Fruit fly (Drosophila melanogaster) whole organism, embryonic: ENCODE measurements around the gene bero.

Source experiments
- Abd-B ChIP-seq: fragments of 200-800 bp; sonication (Bioruptor generic); optimal IDR thresholded peaks from 2 replicates; lab custom pipeline; 2018; ENCODE audit warnings: missing biosample characterization, mild to moderate bottlenecking, missing genetic modification characterization, moderate library complexity
- Asciz ChIP-seq: fragments of 200-800 bp; sonication (Bioruptor generic); optimal IDR thresholded peaks from 2 replicates; lab custom pipeline; 2017; ENCODE audit warnings: missing biosample characterization, mild to moderate bottlenecking, missing genetic modification characterization, missing genetic modification reagents
- Atf6 ChIP-seq: fragments of 200-800 bp; sonication (Bioruptor generic); IDR thresholded peaks from 2 replicates; pipeline ENCODE4 v1.3.6; 2022; ENCODE audit warnings: missing biosample characterization, missing genetic modification characterization
- Awh ChIP-seq: fragments of 200-800 bp; sonication (Bioruptor generic); IDR thresholded peaks from 2 replicates; pipeline ENCODE4, ENCODE4 v1.3.6; 2022; ENCODE audit warnings: missing biosample characterization, missing genetic modification characterization
- Bteb2 ChIP-seq: fragments of 200-800 bp; sonication (Bioruptor generic); optimal IDR thresholded peaks from 2 replicates; lab custom pipeline; 2016; ENCODE audit warnings: missing biosample characterization, missing genetic modification characterization
- CG10366 ChIP-seq: fragments of 200-800 bp; sonication (Bioruptor generic); IDR thresholded peaks from 2 replicates; pipeline ENCODE4 v1.3.6; 2022; ENCODE audit warnings: missing biosample characterization, missing genetic modification characterization
- CG12299 ChIP-seq: fragments of 200-800 bp; sonication (Bioruptor generic); optimal IDR thresholded peaks from 2 replicates; lab custom pipeline; 2018; ENCODE audit warnings: missing biosample characterization, mild to moderate bottlenecking, missing genetic modification characterization
- CG12391 ChIP-seq: fragments of 200-800 bp; sonication (Bioruptor generic); optimal IDR thresholded peaks from 3 replicates; lab custom pipeline; 2018; ENCODE audit warnings: missing biosample characterization, mild to moderate bottlenecking, missing genetic modification characterization, moderate library complexity
- CG12744 ChIP-seq: fragments of 200-800 bp; sonication (Bioruptor generic); optimal IDR thresholded peaks from 2 replicates; lab custom pipeline; 2016; ENCODE audit warnings: missing biosample characterization, missing genetic modification characterization
- CG13123 ChIP-seq: fragments of 200-800 bp; sonication (Bioruptor generic); optimal IDR thresholded peaks from 2 replicates; lab custom pipeline; 2016; ENCODE audit warnings: missing biosample characterization, missing genetic modification characterization
- CG13894 ChIP-seq: fragments of 200-800 bp; sonication (Bioruptor generic); optimal IDR thresholded peaks from 3 replicates; lab custom pipeline; 2018; ENCODE audit warnings: missing biosample characterization, mild to moderate bottlenecking, missing genetic modification characterization, moderate library complexity
- CG14014 ChIP-seq: fragments of 200-800 bp; sonication (Bioruptor generic); IDR thresholded peaks from 2 replicates; pipeline ENCODE4 v1.3.6; 2022; ENCODE audit warnings: missing biosample characterization, missing genetic modification characterization
- CG15601 ChIP-seq: fragments of 200-800 bp; sonication (Bioruptor generic); optimal IDR thresholded peaks from 3 replicates; lab custom pipeline; 2019; ENCODE audit warnings: missing biosample characterization, mild to moderate bottlenecking, missing genetic modification characterization, moderate library complexity
- CG17385 ChIP-seq: fragments of 200-800 bp; sonication (Bioruptor generic); optimal IDR thresholded peaks from 3 replicates; lab custom pipeline; 2018; ENCODE audit warnings: missing biosample characterization, mild to moderate bottlenecking, missing genetic modification characterization
- CG17829 ChIP-seq: fragments of 200-800 bp; optimal IDR thresholded peaks from 2 replicates; lab custom pipeline; 2019; ENCODE audit warnings: missing biosample characterization, mild to moderate bottlenecking, missing genetic modification characterization, moderate library complexity
- CG18476 ChIP-seq: fragments of 200-800 bp; sonication (Bioruptor generic); optimal IDR thresholded peaks from 2 replicates; lab custom pipeline; 2016; ENCODE audit warnings: missing biosample characterization, mild to moderate bottlenecking, missing genetic modification characterization
- CG32772 ChIP-seq: fragments of 200-800 bp; sonication (Bioruptor generic); IDR thresholded peaks from 2 replicates; pipeline ENCODE4 v1.3.6; 2022; ENCODE audit warnings: missing biosample characterization, missing genetic modification characterization
- CG34224 ChIP-seq: fragments of 200-800 bp; sonication (Bioruptor generic); IDR thresholded peaks from 3 replicates; pipeline ENCODE4 v1.3.6; 2022; ENCODE audit warnings: missing biosample characterization, missing genetic modification characterization; ENCODE audit not compliant: partially characterized antibody
- CG4424 ChIP-seq: fragments of 200-800 bp; sonication (Bioruptor generic); optimal IDR thresholded peaks from 3 replicates; lab custom pipeline; 2016; ENCODE audit warnings: missing biosample characterization, missing genetic modification characterization
- CG6254 ChIP-seq: fragments of 200-800 bp; sonication (Bioruptor generic); optimal IDR thresholded peaks from 3 replicates; lab custom pipeline; 2017; ENCODE audit warnings: mild to moderate bottlenecking, missing biosample characterization, missing genetic modification reagents, missing genetic modification characterization
- CG6791 ChIP-seq: fragments of 200-800 bp; sonication (Bioruptor generic); IDR thresholded peaks from 3 replicates; pipeline ENCODE4 v1.3.6; 2022; ENCODE audit warnings: missing biosample characterization, missing genetic modification characterization; ENCODE audit not compliant: partially characterized antibody
- CG7357 ChIP-seq: fragments of 200-800 bp; sonication (Bioruptor generic); IDR thresholded peaks from 3 replicates; pipeline ENCODE4 v1.3.6; 2022; ENCODE audit warnings: missing biosample characterization, missing genetic modification characterization
- CG8281 ChIP-seq: fragments of 200-800 bp; sonication (Bioruptor generic); optimal IDR thresholded peaks from 2 replicates; lab custom pipeline; 2018; ENCODE audit warnings: missing biosample characterization, mild to moderate bottlenecking, missing genetic modification characterization, moderate library complexity
- D19B ChIP-seq: fragments of 200-800 bp; sonication (Bioruptor generic); optimal IDR thresholded peaks from 2 replicates; lab custom pipeline; 2017; ENCODE audit warnings: missing biosample characterization, mild to moderate bottlenecking, missing genetic modification characterization
- Dbx ChIP-seq: fragments of 200-800 bp; sonication (Bioruptor generic); IDR thresholded peaks from 3 replicates; pipeline ENCODE4 v1.3.6; 2022; ENCODE audit warnings: missing biosample characterization, missing genetic modification characterization
- Deaf1 ChIP-seq: fragments of 200-800 bp; optimal IDR thresholded peaks from 3 replicates; lab custom pipeline; 2019; ENCODE audit warnings: missing biosample characterization, mild to moderate bottlenecking, missing genetic modification characterization, moderate library complexity
- Hey ChIP-seq: fragments of 200-800 bp; sonication (Bioruptor generic); optimal IDR thresholded peaks from 3 replicates; lab custom pipeline; 2018; ENCODE audit warnings: missing biosample characterization, mild to moderate bottlenecking, missing genetic modification characterization
- Kr ChIP-seq: fragments of 200-800 bp; sonication (Bioruptor generic); optimal IDR thresholded peaks from 2 replicates; lab custom pipeline; 2017; ENCODE audit warnings: missing biosample characterization, mild to moderate bottlenecking, missing genetic modification characterization
- MBD-R2 ChIP-seq: fragments of 200-800 bp; sonication (Bioruptor generic); IDR thresholded peaks from 2 replicates; pipeline ENCODE4 v1.3.6; 2022; ENCODE audit warnings: missing biosample characterization, missing genetic modification characterization
- Mad ChIP-seq: fragments of 200-800 bp; sonication (Bioruptor generic); optimal IDR thresholded peaks from 2 replicates; lab custom pipeline; 2016; ENCODE audit warnings: missing biosample characterization, missing genetic modification characterization
- Med ChIP-seq: fragments of 200-800 bp; sonication (Bioruptor generic); peaks from one replicate; lab custom pipeline; 2016; ENCODE audit warnings: missing biosample characterization, missing genetic modification characterization, mild to moderate bottlenecking, inconsistent platforms, moderate library complexity
- NC2β ChIP-seq: fragments of 200-800 bp; sonication (Bioruptor generic); optimal IDR thresholded peaks from 2 replicates; lab custom pipeline; 2016; ENCODE audit warnings: missing biosample characterization, missing genetic modification characterization
- Six4 ChIP-seq: fragments of 200-800 bp; sonication (Bioruptor generic); optimal IDR thresholded peaks from 2 replicates; lab custom pipeline; 2016; ENCODE audit warnings: missing biosample characterization, missing genetic modification characterization
- Spps ChIP-seq: fragments of 200-800 bp; sonication (Bioruptor generic); optimal IDR thresholded peaks from 2 replicates; lab custom pipeline; 2018; ENCODE audit warnings: missing biosample characterization, mild to moderate bottlenecking, missing genetic modification characterization
- Sry-β ChIP-seq: fragments of 200-800 bp; sonication (Bioruptor generic); optimal IDR thresholded peaks from 2 replicates; lab custom pipeline; 2018; ENCODE audit warnings: missing biosample characterization, mild to moderate bottlenecking, missing genetic modification characterization, moderate library complexity
- Vsx1 ChIP-seq: fragments of 200-800 bp; sonication (Bioruptor generic); optimal IDR thresholded peaks from 2 replicates; lab custom pipeline; 2017; ENCODE audit warnings: missing biosample characterization, mild to moderate bottlenecking, missing genetic modification characterization, missing genetic modification reagents
- YL-1 ChIP-seq: fragments of 200-800 bp; sonication (Bioruptor generic); optimal IDR thresholded peaks from 3 replicates; lab custom pipeline; 2017; ENCODE audit warnings: missing biosample characterization, mild to moderate bottlenecking, missing genetic modification characterization
- ara ChIP-seq: fragments of 200-800 bp; sonication (Bioruptor generic); IDR thresholded peaks from 2 replicates; pipeline ENCODE4 v1.3.6; 2022; ENCODE audit warnings: missing biosample characterization, missing genetic modification characterization
- bab2 ChIP-seq: fragments of 200-800 bp; sonication (Bioruptor generic); optimal IDR thresholded peaks from 2 replicates; lab custom pipeline; 2016; ENCODE audit warnings: missing biosample characterization, missing genetic modification characterization
- danr ChIP-seq: fragments of 200-800 bp; sonication (Bioruptor generic); IDR thresholded peaks from 2 replicates; pipeline ENCODE4 v1.3.6; 2022; ENCODE audit warnings: missing biosample characterization, missing genetic modification characterization
- gcm2 ChIP-seq: fragments of 200-800 bp; sonication (Bioruptor generic); optimal IDR thresholded peaks from 2 replicates; lab custom pipeline; 2016; ENCODE audit warnings: missing biosample characterization, missing genetic modification characterization
- hbn ChIP-seq: fragments of 200-800 bp; sonication (Bioruptor generic); IDR thresholded peaks from 2 replicates; pipeline ENCODE4 v1.3.6; 2022; ENCODE audit warnings: missing biosample characterization, missing genetic modification characterization; ENCODE audit not compliant: partially characterized antibody
- knrl ChIP-seq: fragments of 200-800 bp; sonication (Bioruptor generic); IDR thresholded peaks from 3 replicates; pipeline ENCODE4 v1.3.6; 2022; ENCODE audit warnings: missing biosample characterization, missing genetic modification characterization; ENCODE audit not compliant: partially characterized antibody
- pan ChIP-seq, 4 experiments: fragments of >200 bp in 3 of 4; fragments of 200-800 bp in 1 of 4; sonication (Bioruptor generic) in 1 of 4; optimal IDR thresholded peaks in 3 of 4; IDR thresholded peaks in 1 of 4; 2 replicates each; pipeline versions ENCODE4 v1.3.6 to Lab custom; 2017 to 2022; ENCODE audit warnings: missing biosample characterization in 2 of 4, missing genetic modification characterization in 2 of 4, mixed read lengths in 1 of 4
- sima ChIP-seq: fragments of 200-800 bp; sonication (Bioruptor generic); optimal IDR thresholded peaks from 2 replicates; lab custom pipeline; 2016; ENCODE audit warnings: missing biosample characterization, missing genetic modification characterization
- so ChIP-seq: fragments of 200-800 bp; sonication (Bioruptor generic); IDR thresholded peaks from 3 replicates; pipeline ENCODE4 v1.3.6; 2022; ENCODE audit warnings: missing biosample characterization, missing genetic modification characterization
- tup ChIP-seq: fragments of 200-800 bp; sonication (Bioruptor generic); optimal IDR thresholded peaks from 2 replicates; lab custom pipeline; 2016; ENCODE audit warnings: missing biosample characterization, mild to moderate bottlenecking, missing genetic modification characterization, moderate library complexity
- zen2 ChIP-seq: fragments of 200-800 bp; sonication (Bioruptor generic); IDR thresholded peaks from 3 replicates; pipeline ENCODE4 v1.3.6; 2022; ENCODE audit warnings: missing biosample characterization, missing genetic modification characterization; ENCODE audit not compliant: partially characterized antibody

Gene bero

dm6 chr2L:20881353-20882079, 23.0 kb downstream of the bero start (continued):
- no peak for TF ChIP-seq CG34224 (GFP tag; lab: Robert Waterston, UW)
- 0 out of 3 replicates have a peak, but pooled peaks have one; percentile 25 for TF ChIP-seq CG6791
- TF ChIP-seq CG12744, result no peak
- peak; percentile 37 for TF ChIP-seq CG4424 (GFP tag; lab: Kevin White, UChicago)
- no peak for TF ChIP-seq Abd-B
- TF ChIP-seq CG12391 (tag; lab: Kevin White, UChicago), result no peak
- peak; percentile 73 for TF ChIP-seq Atf6 (GFP tag; lab: Robert Waterston, UW)
- no peak for TF ChIP-seq Mad
- TF ChIP-seq CG15601, result no peak
- peak; percentile 32; the same call in 1 of the 2 replicates for TF ChIP-seq Awh (GFP tag; lab: Robert Waterston, UW)
- TF ChIP-seq Kr, result no peak
- TF ChIP-seq so, result 0 out of 3 replicates have a peak, but pooled peaks have one; percentile 17
- TF ChIP-seq CG17829, result no peak
- no peak for TF ChIP-seq hbn (GFP tag; lab: Robert Waterston, UW)
- no peak for TF ChIP-seq Vsx1 (GFP tag; lab: Kevin White, UChicago)
- TF ChIP-seq CG10366, result peak; percentile 55
- TF ChIP-seq Spps (tag; lab: Kevin White, UChicago), result no peak
- TF ChIP-seq CG32772 (GFP tag; lab: Robert Waterston, UW), result no peak
- peak; percentile 59 for TF ChIP-seq CG13894 (tag; lab: Kevin White, UChicago)
- TF ChIP-seq danr (GFP tag; lab: Robert Waterston, UW), result no peak
- TF ChIP-seq Med (GFP tag; lab: Kevin White, UChicago), result peak; percentile 94
- no peak for TF ChIP-seq zen2 (GFP tag; lab: Robert Waterston, UW)
- peak; percentile 31 for TF ChIP-seq Bteb2 (GFP tag; lab: Kevin White, UChicago)
- no peak for TF ChIP-seq CG13123 (GFP tag; lab: Kevin White, UChicago)
- no peak for TF ChIP-seq CG18476 (GFP tag; lab: Kevin White, UChicago)
- TF ChIP-seq CG14014, result peak; percentile 70; the same call in 1 of the 2 replicates
- TF ChIP-seq YL-1 (GFP tag; lab: Kevin White, UChicago), result no peak
- TF ChIP-seq CG8281 (tag; lab: Kevin White, UChicago), result no peak
- peak; percentile 31 for TF ChIP-seq D19B (GFP tag; lab: Kevin White, UChicago)
- no peak for TF ChIP-seq gcm2 (GFP tag; lab: Kevin White, UChicago)
- TF ChIP-seq CG6254, result no peak
- no peak for TF ChIP-seq CG17385 (GFP tag; lab: Kevin White, UChicago)
- no peak for TF ChIP-seq CG12299
- TF ChIP-seq sima (GFP tag; lab: Kevin White, UChicago), result no peak
- TF ChIP-seq pan (optimal IDR thresholded peaks at IDR 0.05; lab: Kevin White, UChicago), result no peak
- peak in 1 of 2 experiments; percentile 47 for TF ChIP-seq pan (GFP tag; optimal IDR thresholded peaks at IDR 0.05 in 1 of 2, IDR thresholded peaks at IDR 0.05 in 1 of 2)
- no peak for TF ChIP-seq Hey (tag; lab: Kevin White, UChicago)
- TF ChIP-seq ara (GFP tag; lab: Robert Waterston, UW), result 0 out of 2 replicates have a peak, but pooled peaks have one; percentile 47
- peak; percentile 60; the same call in 2 of the 3 replicates for TF ChIP-seq CG7357 (GFP tag; lab: Robert Waterston, UW)
- no peak for TF ChIP-seq Deaf1 (tag; lab: Kevin White, UChicago)
- TF ChIP-seq tup (GFP tag; lab: Kevin White, UChicago), result peak; percentile 3
- TF ChIP-seq Asciz (GFP tag; lab: Kevin White, UChicago), result peak; percentile 29
- TF ChIP-seq NC2β (GFP tag; lab: Kevin White, UChicago), result no peak
- peak; percentile 72; the same call in 2 of the 3 replicates for TF ChIP-seq Dbx
- TF ChIP-seq Sry-β (GFP tag; lab: Kevin White, UChicago), result no peak
- TF ChIP-seq bab2, result peak; percentile 53
- peak; percentile 4 for TF ChIP-seq Six4 (GFP tag; lab: Kevin White, UChicago)
- peak; percentile 50; the same call in 1 of the 2 replicates for TF ChIP-seq MBD-R2 (GFP tag; lab: Robert Waterston, UW)
- TF ChIP-seq knrl (GFP tag; lab: Robert Waterston, UW), result no peak
